Worm (Caenorhabditis elegans): ENCODE data around the gene oac-39.

ce11 chrV:219632-220031 is 31.9 kb downstream of the oac-39 start, which contains the start of gene srh-80:
- TF ChIP-seq snpc-4 (tag; optimal IDR thresholded peaks at IDR 0.05) (no peak), nhr-12 (tag; optimal IDR thresholded peaks at IDR 0.05) (no peak), ceh-82 (tag; optimal IDR thresholded peaks at IDR 0.05) (no peak)

Data from whole organism, L3 larva.